Worm (Caenorhabditis elegans): ENCODE data around the gene F40F8.1.

- TF ChIP-seq W03F9.2 (tag; optimal IDR thresholded peaks at IDR 0.05) (no peak), him-1 (tag; optimal IDR thresholded peaks at IDR 0.05) (no peak)
Measured at ce11 chrII:11092413-11092812, 35.1 kb upstream of the F40F8.1 start, which contains the start of gene rpl-42.

Data from whole organism, L4/young adult.